Worm (Caenorhabditis elegans) whole organism, early embryonic: ENCODE measurements around the gene ZK512.10.
A peak's percentile ranks its signal among the peaks of the same experiment; 100 is the strongest.

Experiments
- F13C5.2 ChIP-seq: sonication (generic microtip); optimal IDR thresholded peaks from 2 replicates; lab custom pipeline; 2017; ENCODE audit warnings: mild to moderate bottlenecking, missing genetic modification characterization, inconsistent platforms, missing compliant biosample characterization
- aly-1 ChIP-seq: sonication (generic microtip); optimal IDR thresholded peaks from 2 replicates; lab custom pipeline; 2016; ENCODE audit warnings: missing genetic modification characterization, missing compliant biosample characterization
- ama-1 ChIP-seq: fragments of 150-350 bp; optimal IDR thresholded peaks from 2 replicates; lab custom pipeline; 2014
- ceh-13 ChIP-seq: fragments of 200-800 bp; sonication (Bioruptor generic); optimal IDR thresholded peaks from 2 replicates; lab custom pipeline; 2018; ENCODE audit warnings: mild to moderate bottlenecking, missing genetic modification characterization, missing compliant biosample characterization
- ceh-36 ChIP-seq: sonication (generic microtip); optimal IDR thresholded peaks from 2 replicates; lab custom pipeline; 2016; ENCODE audit warnings: missing genetic modification characterization, inconsistent platforms, missing compliant biosample characterization
- flt-1 ChIP-seq: fragments of 200-800 bp; sonication (Bioruptor generic); IDR thresholded peaks from 2 replicates; pipeline ENCODE4 v1.3.6; 2022; ENCODE audit warnings: missing genetic modification characterization, missing compliant biosample characterization
- hmbx-1 ChIP-seq: sonication (generic microtip); optimal IDR thresholded peaks from 2 replicates; lab custom pipeline; 2016; ENCODE audit warnings: mild to moderate bottlenecking, missing genetic modification characterization, missing compliant biosample characterization
- hnd-1 ChIP-seq: sonication (generic microtip); optimal IDR thresholded peaks from 2 replicates; lab custom pipeline; 2016; ENCODE audit warnings: missing genetic modification characterization, missing compliant biosample characterization
- sea-1 ChIP-seq: fragments of 200-800 bp; sonication (Bioruptor generic); conservative IDR thresholded peaks from 2 replicates; pipeline ENCODE4 v1.3.6; 2022; ENCODE audit warnings: missing genetic modification characterization, missing compliant biosample characterization
- tra-4 ChIP-seq: sonication (generic microtip); optimal IDR thresholded peaks from 2 replicates; lab custom pipeline; 2017; ENCODE audit warnings: missing genetic modification characterization, missing compliant biosample characterization

DNA sequence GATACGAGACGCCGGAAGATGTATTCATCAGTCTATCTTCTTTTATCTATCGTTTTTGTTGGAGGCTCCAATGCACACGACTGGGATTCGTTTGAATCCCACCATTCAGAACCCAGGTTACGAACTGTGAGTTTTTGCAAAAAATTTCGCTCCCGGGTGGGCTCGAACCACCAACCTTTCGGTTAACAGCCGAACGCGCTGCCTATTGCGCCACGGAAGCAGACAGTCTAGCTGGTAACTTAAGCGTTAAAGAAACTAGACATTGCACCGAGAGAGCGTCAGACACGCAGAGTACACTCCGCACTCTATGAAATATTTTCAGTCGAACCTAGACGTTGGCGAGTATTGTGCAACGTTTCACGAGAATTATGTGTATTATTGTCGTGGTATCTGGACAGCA, 26.6 kb upstream of the ZK512.10 start:
- TF ChIP-seq hnd-1 (tag; lab: Kevin White, UChicago): peak; percentile 77
- no peak for TF ChIP-seq ama-1
- peak; percentile 74 for TF ChIP-seq ceh-36 (tag; lab: Kevin White, UChicago)
- TF ChIP-seq F13C5.2 (tag; lab: Kevin White, UChicago): peak; percentile 18
- peak; percentile 37 for TF ChIP-seq tra-4 (tag; lab: Kevin White, UChicago)
- TF ChIP-seq aly-1: no peak
- peak; percentile 20 for TF ChIP-seq hmbx-1 (tag; lab: Kevin White, UChicago)
- TF ChIP-seq ceh-13 (GFP tag; lab: Kevin White, UChicago): peak; percentile 75
- peak; percentile 79 for TF ChIP-seq flt-1
- 0 out of 2 replicates have a peak, but pooled peaks have one; percentile 37 for TF ChIP-seq sea-1
